Worm (Caenorhabditis elegans) whole organism, late embryonic: ENCODE data around the gene nhr-261.
A peak's percentile ranks its signal among the peaks of the same experiment; 100 is the strongest.

Experiments
- C38D4.7 ChIP-seq: fragments of 200-800 bp; sonication (Bioruptor generic); optimal IDR thresholded peaks from 2 replicates; lab custom pipeline; 2018; ENCODE audit warnings: mild to moderate bottlenecking, missing genetic modification characterization, moderate library complexity, missing compliant biosample characterization
- K02D7.2 ChIP-seq: sonication (generic microtip); optimal IDR thresholded peaks from 2 replicates; lab custom pipeline; 2017; ENCODE audit warnings: mild to moderate bottlenecking, missing genetic modification characterization, missing compliant biosample characterization
- ama-1 ChIP-seq: fragments of 150-350 bp; optimal IDR thresholded peaks from 2 replicates; lab custom pipeline; 2014
- ceh-14 ChIP-seq: sonication (generic microtip); optimal IDR thresholded peaks from 2 replicates; lab custom pipeline; 2016; ENCODE audit warnings: missing genotype, missing genetic modification characterization, missing compliant biosample characterization
- ceh-19 ChIP-seq: fragments of 200-800 bp; sonication (Bioruptor generic); optimal IDR thresholded peaks from 2 replicates; lab custom pipeline; 2018; ENCODE audit warnings: mild to moderate bottlenecking, missing genetic modification characterization, missing compliant biosample characterization
- ceh-2 ChIP-seq: sonication (generic microtip); optimal IDR thresholded peaks from 2 replicates; lab custom pipeline; 2016; ENCODE audit warnings: missing genotype, missing genetic modification characterization, missing compliant biosample characterization
- ceh-22 ChIP-seq: sonication (generic microtip); optimal IDR thresholded peaks from 2 replicates; lab custom pipeline; 2017; ENCODE audit warnings: missing biosample characterization, missing genetic modification characterization
- ceh-31 ChIP-seq: sonication (generic microtip); optimal IDR thresholded peaks from 2 replicates; lab custom pipeline; 2016; ENCODE audit warnings: missing genetic modification characterization, missing compliant biosample characterization
- ceh-34 ChIP-seq: sonication (generic microtip); optimal IDR thresholded peaks from 2 replicates; lab custom pipeline; 2016; ENCODE audit warnings: mild to moderate bottlenecking, missing genetic modification characterization, missing compliant biosample characterization
- ceh-9 ChIP-seq: sonication (generic microtip); optimal IDR thresholded peaks from 2 replicates; lab custom pipeline; 2016; ENCODE audit warnings: mild to moderate bottlenecking, missing genetic modification characterization, inconsistent platforms, missing compliant biosample characterization
- che-1 ChIP-seq: sonication (generic microtip); optimal IDR thresholded peaks from 2 replicates; lab custom pipeline; 2016; ENCODE audit warnings: mild to moderate bottlenecking, missing genetic modification characterization, missing compliant biosample characterization
- dmd-4 ChIP-seq: sonication (generic microtip); optimal IDR thresholded peaks from 2 replicates; lab custom pipeline; 2016; ENCODE audit warnings: borderline replicate concordance, missing genetic modification characterization, missing compliant biosample characterization
- dve-1 ChIP-seq: sonication (generic microtip); optimal IDR thresholded peaks from 2 replicates; lab custom pipeline; 2017; ENCODE audit warnings: antibody characterized with exemption, mild to moderate bottlenecking, missing genetic modification characterization, missing compliant biosample characterization
- fax-1 ChIP-seq: sonication (generic microtip); optimal IDR thresholded peaks from 2 replicates; lab custom pipeline; 2016; ENCODE audit warnings: missing genotype, missing genetic modification characterization, missing compliant biosample characterization
- fkh-10 ChIP-seq: fragments of 150-350 bp; optimal IDR thresholded peaks from 2 replicates; lab custom pipeline; 2014; ENCODE audit warnings: missing biosample characterization, missing genetic modification reagents, missing genetic modification characterization
- fkh-6 ChIP-seq: sonication (generic microtip); optimal IDR thresholded peaks from 2 replicates; lab custom pipeline; 2016; ENCODE audit warnings: missing genetic modification characterization, missing compliant biosample characterization
- gmeb-2 ChIP-seq: sonication (generic microtip); optimal IDR thresholded peaks from 2 replicates; lab custom pipeline; 2016; ENCODE audit warnings: missing genetic modification characterization, inconsistent platforms, missing compliant biosample characterization
- hlh-15 ChIP-seq: sonication (generic microtip); optimal IDR thresholded peaks from 2 replicates; lab custom pipeline; 2016; ENCODE audit warnings: missing genetic modification characterization, missing compliant biosample characterization
- hlh-30 ChIP-seq: sonication (generic microtip); optimal IDR thresholded peaks from 2 replicates; lab custom pipeline; 2017; ENCODE audit warnings: antibody characterized with exemption, missing genetic modification characterization, missing compliant biosample characterization; ENCODE audit not compliant: insufficient read depth
- lin-11 ChIP-seq: fragments of 200-800 bp; sonication (Bioruptor generic); optimal IDR thresholded peaks from 2 replicates; lab custom pipeline; 2018; ENCODE audit warnings: mild to moderate bottlenecking, missing genetic modification characterization, missing compliant biosample characterization
- mec-3 ChIP-seq: sonication (generic microtip); optimal IDR thresholded peaks from 2 replicates; lab custom pipeline; 2016; ENCODE audit warnings: borderline replicate concordance, missing genetic modification characterization, missing compliant biosample characterization
- nfya-1 ChIP-seq: sonication (generic microtip); optimal IDR thresholded peaks from 2 replicates; lab custom pipeline; 2017; ENCODE audit warnings: missing genetic modification characterization, mild to moderate bottlenecking, missing compliant biosample characterization, antibody characterized with exemption, moderate library complexity
- pax-1 ChIP-seq: fragments of 150-350 bp; optimal IDR thresholded peaks from 2 replicates; lab custom pipeline; 2014; ENCODE audit warnings: missing biosample characterization, missing genetic modification characterization
- pha-4 ChIP-seq: fragments of 150-350 bp; optimal IDR thresholded peaks from 2 replicates; lab custom pipeline; 2018; ENCODE audit warnings: missing biosample characterization, missing genetic modification reagents, missing genetic modification characterization
- pqm-1 ChIP-seq: sonication (generic microtip); optimal IDR thresholded peaks from 2 replicates; lab custom pipeline; 2016; ENCODE audit warnings: missing genetic modification characterization, missing compliant biosample characterization
- rnt-1 ChIP-seq: sonication (generic microtip); optimal IDR thresholded peaks from 2 replicates; lab custom pipeline; 2016; ENCODE audit warnings: missing genetic modification characterization, missing compliant biosample characterization
- sdc-2 ChIP-seq: sonication (generic microtip); optimal IDR thresholded peaks from 2 replicates; lab custom pipeline; 2016; ENCODE audit warnings: missing genotype, missing genetic modification characterization, missing compliant biosample characterization
- sox-4 ChIP-seq: sonication (generic microtip); optimal IDR thresholded peaks from 2 replicates; lab custom pipeline; 2017; ENCODE audit warnings: mild to moderate bottlenecking, missing genetic modification characterization, inconsistent platforms, missing compliant biosample characterization
- syd-9 ChIP-seq: sonication (generic microtip); optimal IDR thresholded peaks from 2 replicates; lab custom pipeline; 2016; ENCODE audit warnings: mild to moderate bottlenecking, missing genetic modification characterization, moderate library complexity, missing compliant biosample characterization
- tbx-2 ChIP-seq: sonication (generic microtip); optimal IDR thresholded peaks from 2 replicates; lab custom pipeline; 2016; ENCODE audit warnings: missing genetic modification characterization, missing compliant biosample characterization
- ttx-3 ChIP-seq: sonication (generic microtip); optimal IDR thresholded peaks from 2 replicates; lab custom pipeline; 2016; ENCODE audit warnings: missing genetic modification reagents, missing genetic modification characterization, missing compliant biosample characterization
- unc-55 ChIP-seq: sonication (generic microtip); optimal IDR thresholded peaks from 2 replicates; lab custom pipeline; 2017; ENCODE audit warnings: missing biosample characterization, missing genetic modification reagents, missing genetic modification characterization
- zip-5 ChIP-seq: sonication (generic microtip); optimal IDR thresholded peaks from 2 replicates; lab custom pipeline; 2016; ENCODE audit warnings: missing genetic modification characterization, missing compliant biosample characterization
- ztf-16 ChIP-seq: sonication (generic microtip); optimal IDR thresholded peaks from 2 replicates; lab custom pipeline; 2017; ENCODE audit warnings: missing genetic modification characterization, missing compliant biosample characterization

Gene nhr-261

DNA sequence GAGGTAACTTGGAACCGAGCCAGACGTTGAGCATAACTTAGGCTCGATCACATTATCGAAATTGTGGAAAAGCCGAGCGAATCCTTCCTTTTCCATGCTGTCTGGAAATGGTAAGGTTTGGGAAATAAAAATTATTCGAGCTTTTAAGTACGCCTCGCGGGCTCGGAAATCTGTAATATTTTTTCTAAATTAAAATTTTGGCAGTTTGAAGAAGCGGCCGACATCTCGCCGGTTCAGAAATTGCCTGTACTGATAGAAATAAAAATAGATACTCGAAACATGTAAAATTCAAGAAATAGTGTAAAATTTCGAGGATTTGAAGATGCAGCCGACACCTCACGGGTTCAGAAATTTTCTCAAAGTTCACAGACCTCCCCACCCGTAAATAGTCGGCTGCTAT lies 46.2 kb upstream of the nhr-261 start, which contains the start of gene bcmo-2:
TSS of gene bcmo-2 (minus strand) at position 101 of the 400 bp plus-strand sequence.
- TF ChIP-seq unc-55 (no peak), C38D4.7 (GFP tag; lab: Kevin White, UChicago) (no peak), hlh-30 (tag; lab: Kevin White, UChicago) (no peak)

DNA sequence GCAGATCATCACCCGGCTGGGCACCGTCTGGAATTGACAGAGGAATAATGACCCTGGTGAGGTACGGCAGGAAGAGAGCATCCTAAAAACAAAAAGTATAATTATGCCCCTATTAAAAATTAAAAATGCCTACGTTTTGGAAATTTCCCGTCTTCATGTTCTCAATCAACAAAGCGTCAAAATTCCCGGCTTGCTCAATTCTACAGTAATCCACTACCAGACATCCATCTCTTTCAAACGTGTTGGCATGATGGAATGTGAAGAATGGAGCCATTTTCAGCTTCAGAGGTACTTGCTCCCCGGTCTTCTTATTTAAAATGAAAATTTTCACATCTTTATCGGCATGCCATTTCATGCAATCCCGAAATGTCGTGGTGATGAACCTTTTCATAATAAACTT lies 44.7 kb upstream of the nhr-261 start:
- no peak for TF ChIP-seq C38D4.7 (GFP tag; lab: Kevin White, UChicago)
- TF ChIP-seq gmeb-2: no peak
- TF ChIP-seq ceh-34: no peak
- TF ChIP-seq sdc-2 (tag; lab: Kevin White, UChicago): no peak
- TF ChIP-seq K02D7.2 (tag; lab: Kevin White, UChicago): no peak
- TF ChIP-seq fkh-10 (GFP tag; lab: Kevin White, UChicago): no peak
- TF ChIP-seq tbx-2 (tag; lab: Kevin White, UChicago): no peak
- TF ChIP-seq ama-1: no peak
- TF ChIP-seq ceh-9 (tag; lab: Kevin White, UChicago): no peak
- TF ChIP-seq ceh-22 (tag; lab: Kevin White, UChicago): no peak
- no peak for TF ChIP-seq mec-3
- no peak for TF ChIP-seq hlh-15 (tag; lab: Kevin White, UChicago)

DNA sequence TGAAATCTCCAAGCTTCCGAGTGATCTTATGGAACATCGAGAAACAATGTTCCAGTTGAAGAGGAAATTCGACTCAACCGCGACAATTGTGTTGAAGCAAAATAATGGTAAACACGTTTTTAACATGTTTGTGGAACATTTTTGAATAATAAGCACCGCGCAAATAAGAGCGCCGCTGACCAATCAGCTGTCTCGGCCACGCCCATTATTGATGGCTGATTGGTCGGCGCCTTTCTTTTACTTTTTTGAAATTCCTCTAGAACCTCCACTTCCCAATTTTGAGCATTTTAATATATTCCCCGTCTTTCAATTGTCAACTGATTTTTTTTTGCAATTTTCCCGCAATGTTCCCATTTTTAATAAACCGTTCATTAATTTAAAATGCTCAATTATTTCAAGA lies 43.6 kb upstream of the nhr-261 start:
- TF ChIP-seq dmd-4 (tag; lab: Kevin White, UChicago) (no peak), nfya-1 (tag; lab: Kevin White, UChicago) (peak; percentile 74)

DNA sequence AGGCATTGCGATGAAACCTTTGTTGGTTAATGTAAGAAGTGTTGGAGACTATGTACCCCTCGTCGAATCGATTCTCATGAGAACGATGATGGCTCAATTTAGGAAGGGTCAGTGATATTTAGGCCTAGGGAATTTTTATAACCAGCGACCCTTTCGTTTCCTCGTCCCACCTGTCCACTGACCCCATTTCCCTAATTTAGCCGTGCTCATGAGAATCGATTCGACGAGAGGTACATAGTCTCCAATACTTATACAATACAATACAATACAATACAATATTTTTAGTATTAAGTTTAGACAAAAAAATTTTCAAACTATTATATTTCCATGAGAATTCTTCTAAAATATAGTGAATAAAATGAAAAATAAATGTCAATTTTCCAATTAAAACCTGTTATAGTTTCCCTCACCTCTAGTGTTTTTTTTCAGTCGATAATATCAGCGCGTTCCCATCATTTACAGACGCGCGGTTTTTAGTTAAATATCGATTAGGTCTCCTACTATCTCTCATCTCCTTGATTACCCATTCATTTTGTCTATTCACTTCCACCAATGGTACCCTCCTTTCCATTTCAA lies 42.2 kb upstream of the nhr-261 start, which contains the start of the genes F53C3.11 and fbxb-103:
TSS of gene F53C3.11 (minus strand) at position 101 of the 576 bp plus-strand sequence.
TSS of gene fbxb-103 (plus strand) at position 526 of the 576 bp plus-strand sequence.
- TF ChIP-seq fax-1 (tag; lab: Kevin White, UChicago) (no peak), zip-5 (no peak), che-1 (tag; lab: Kevin White, UChicago) (no peak), rnt-1 (tag; lab: Kevin White, UChicago) (no peak), K02D7.2 (tag; lab: Kevin White, UChicago) (no peak), ttx-3 (tag; lab: Kevin White, UChicago) (no peak), ceh-2 (tag; lab: Kevin White, UChicago) (no peak), pha-4 (tag; lab: Kevin White, UChicago) (no peak), sdc-2 (tag; lab: Kevin White, UChicago) (no peak), lin-11 (tag; lab: Kevin White, UChicago) (no peak), pax-1 (tag; lab: Kevin White, UChicago) (no peak), ceh-22 (tag; lab: Kevin White, UChicago) (no peak)

DNA sequence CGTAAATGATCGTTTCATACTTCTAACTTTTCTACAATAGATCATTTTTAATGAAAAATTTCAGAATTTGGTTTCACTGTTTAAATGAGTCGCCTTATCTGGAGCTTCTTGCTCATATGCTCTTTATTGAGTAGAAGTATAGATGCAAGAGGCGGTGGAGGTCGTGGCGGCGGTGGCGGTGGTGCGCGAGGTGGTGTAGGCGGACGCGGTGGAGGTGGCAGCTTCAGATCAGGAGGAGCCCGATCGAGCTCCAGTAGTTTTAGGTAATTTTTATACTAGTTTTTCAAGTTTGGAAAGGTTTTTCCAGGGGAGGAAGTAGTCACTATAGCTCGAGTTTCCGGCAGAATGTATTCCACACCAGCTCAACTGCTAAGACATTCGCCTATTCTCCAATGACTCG lies 38.2 kb upstream of the nhr-261 start, which contains the start of gene F53C3.3:
TSS of gene F53C3.3 (plus strand) at position 59 of the 400 bp plus-strand sequence.
- TF ChIP-seq fkh-10 (GFP tag; lab: Kevin White, UChicago): no peak
- TF ChIP-seq ttx-3 (tag; lab: Kevin White, UChicago): no peak
- no peak for TF ChIP-seq syd-9

DNA sequence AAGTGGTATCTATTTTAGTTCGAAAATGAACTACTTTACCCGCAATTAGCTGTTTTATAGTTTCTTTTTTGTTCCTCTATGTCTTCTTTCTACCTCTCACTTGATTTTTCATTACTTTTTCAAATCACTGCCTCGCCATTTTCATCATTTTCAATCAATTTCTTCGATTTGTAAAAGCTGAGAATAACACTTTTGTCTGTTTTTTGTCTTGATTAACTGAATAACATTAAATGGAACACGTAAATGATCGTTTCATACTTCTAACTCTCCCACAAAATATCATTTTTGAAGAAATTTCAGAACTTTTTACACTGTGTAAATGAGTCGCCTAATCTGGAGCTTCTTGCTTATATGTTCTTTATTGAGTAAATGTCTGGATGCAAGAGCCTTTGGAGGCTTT lies 36.6 kb upstream of the nhr-261 start, which contains the start of gene F53C3.4:
TSS of gene F53C3.4 (plus strand) at position 301 of the 400 bp plus-strand sequence.
- TF ChIP-seq fkh-6 (tag; lab: Kevin White, UChicago): no peak
- TF ChIP-seq fax-1 (tag; lab: Kevin White, UChicago): no peak
- no peak for TF ChIP-seq tbx-2 (tag; lab: Kevin White, UChicago)
- no peak for TF ChIP-seq ceh-14 (tag; lab: Kevin White, UChicago)
- no peak for TF ChIP-seq ztf-16 (tag; lab: Kevin White, UChicago)
- TF ChIP-seq ceh-19 (GFP tag; lab: Kevin White, UChicago): no peak
- TF ChIP-seq sox-4 (tag; lab: Kevin White, UChicago): no peak
- TF ChIP-seq pqm-1 (tag; lab: Kevin White, UChicago): no peak
- TF ChIP-seq ceh-31 (tag; lab: Kevin White, UChicago): no peak
- no peak for TF ChIP-seq ama-1
- TF ChIP-seq ceh-9 (tag; lab: Kevin White, UChicago): no peak
- no peak for TF ChIP-seq dve-1 (tag; lab: Kevin White, UChicago)
- TF ChIP-seq, all 69 proteins: peak for 0
